Worm (Caenorhabditis elegans) whole organism, mixed stage, embryonic: ENCODE measurements around the gene T06D4.6.

ENCODE experiments used
- M03D4.4 ChIP-seq: sonication (generic microtip); optimal IDR thresholded peaks from 2 replicates; lab custom pipeline; 2017; ENCODE audit warnings: mild to moderate bottlenecking, missing genetic modification characterization, missing compliant biosample characterization
- bed-3 ChIP-seq: fragments of 200-800 bp; sonication (Bioruptor generic); optimal IDR thresholded peaks from 3 replicates; lab custom pipeline; 2018; ENCODE audit warnings: mild to moderate bottlenecking, missing genetic modification characterization, moderate library complexity, missing compliant biosample characterization
- ces-1 ChIP-seq: fragments of 150-350 bp; optimal IDR thresholded peaks from 2 replicates; lab custom pipeline; 2014; ENCODE audit warnings: missing biosample characterization, missing genetic modification reagents, missing genetic modification characterization
- drap-1 ChIP-seq: fragments of 200-800 bp; sonication (Bioruptor generic); optimal IDR thresholded peaks from 3 replicates; lab custom pipeline; 2018; ENCODE audit warnings: mild to moderate bottlenecking, missing genetic modification characterization, missing compliant biosample characterization
- lsy-2 ChIP-seq: fragments of 150-350 bp; optimal IDR thresholded peaks from 2 replicates; lab custom pipeline; 2014; ENCODE audit warnings: missing biosample characterization, missing genetic modification characterization
- mep-1 ChIP-seq: fragments of 150-350 bp; optimal IDR thresholded peaks from 2 replicates; lab custom pipeline; 2017; ENCODE audit warnings: missing biosample characterization, missing genetic modification reagents, missing genetic modification characterization, inconsistent platforms
- nhr-12 ChIP-seq: fragments of 150-350 bp; optimal IDR thresholded peaks from 2 replicates; lab custom pipeline; 2014; ENCODE audit warnings: missing biosample characterization, missing genetic modification characterization
- nhr-237 ChIP-seq: fragments of 150-350 bp; optimal IDR thresholded peaks from 2 replicates; lab custom pipeline; 2014; ENCODE audit warnings: missing biosample characterization, missing genetic modification characterization
- nhr-28 ChIP-seq: fragments of 150-350 bp; optimal IDR thresholded peaks from 2 replicates; lab custom pipeline; 2014; ENCODE audit warnings: missing biosample characterization, missing genetic modification characterization
- nhr-76 ChIP-seq: sonication (generic microtip); optimal IDR thresholded peaks from 2 replicates; lab custom pipeline; 2017; ENCODE audit warnings: missing biosample characterization, missing genetic modification characterization
- snpc-4 ChIP-seq: fragments of 150-350 bp; optimal IDR thresholded peaks from 2 replicates; lab custom pipeline; 2014; ENCODE audit warnings: missing biosample characterization, missing genetic modification characterization
- tbx-8 ChIP-seq: fragments of 200-800 bp; sonication (Bioruptor generic); optimal IDR thresholded peaks from 2 replicates; lab custom pipeline; 2018; ENCODE audit warnings: mild to moderate bottlenecking, missing genetic modification characterization, moderate library complexity, missing compliant biosample characterization
- unc-39 ChIP-seq: fragments of 150-350 bp; optimal IDR thresholded peaks from 2 replicates; lab custom pipeline; 2014; ENCODE audit warnings: missing biosample characterization, missing genetic modification characterization
- ztf-11 ChIP-seq: fragments of 150-350 bp; optimal IDR thresholded peaks from 2 replicates; lab custom pipeline; 2014; ENCODE audit warnings: missing biosample characterization, missing genetic modification characterization

DNA sequence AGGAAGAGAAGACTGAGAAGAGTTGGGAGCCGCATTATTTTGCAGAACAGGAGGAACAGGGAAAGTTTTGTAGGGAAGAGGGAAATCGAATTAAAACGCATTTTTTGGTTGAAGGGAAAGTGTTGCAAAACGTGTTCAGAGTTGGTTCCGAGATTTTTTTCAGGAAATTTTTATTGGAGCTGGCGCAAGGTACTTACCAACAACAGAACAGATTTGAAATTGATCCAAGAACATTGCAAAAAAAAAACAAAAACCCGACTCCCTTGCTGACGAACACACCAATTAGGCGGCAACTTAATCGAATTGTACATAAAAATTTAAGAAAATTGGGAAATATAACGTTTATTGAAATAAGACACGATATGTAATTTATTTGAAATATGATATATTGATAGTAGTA, 48.8 kb downstream of the T06D4.6 start, which contains the start of gene F14D2.7:
- TF ChIP-seq nhr-76 (tag; lab: Kevin White, UChicago) (no peak), ces-1 (GFP tag; lab: Kevin White, UChicago) (no peak), unc-39 (tag; lab: Kevin White, UChicago) (no peak), bed-3 (GFP tag; lab: Kevin White, UChicago) (no peak), M03D4.4 (tag; lab: Kevin White, UChicago) (no peak), mep-1 (tag; lab: Kevin White, UChicago) (no peak), nhr-28 (tag; lab: Kevin White, UChicago) (no peak), drap-1 (no peak), ztf-11 (no peak), snpc-4 (tag; lab: Kevin White, UChicago) (no peak), lsy-2 (tag; lab: Kevin White, UChicago) (no peak), nhr-12 (tag; lab: Kevin White, UChicago) (no peak), nhr-237 (tag; lab: Kevin White, UChicago) (no peak), tbx-8 (GFP tag; lab: Kevin White, UChicago) (no peak)
